Worm (Caenorhabditis elegans) whole organism, L3 larva: Measurements from ENCODE around the gene F10D2.10.

Source experiments
- jun-1 ChIP-seq: fragments of 150-350 bp; optimal IDR thresholded peaks from 2 replicates; lab custom pipeline; 2014; ENCODE audit warnings: missing biosample characterization, missing genetic modification reagents, missing genetic modification characterization
- lin-15B ChIP-seq: fragments of 150-350 bp; optimal IDR thresholded peaks from 2 replicates; lab custom pipeline; 2014; ENCODE audit warnings: missing biosample characterization, missing genetic modification characterization
- mdl-1 ChIP-seq: fragments of 150-350 bp; optimal IDR thresholded peaks from 2 replicates; lab custom pipeline; 2014; ENCODE audit warnings: missing biosample characterization, missing genetic modification characterization

- TF ChIP-seq lin-15B (tag; lab: Kevin White, UChicago) (no peak), jun-1 (tag; lab: Kevin White, UChicago) (no peak), mdl-1 (tag; lab: Kevin White, UChicago) (no peak)
Observed at ce11 chrV:7194818-7195217, 38.8 kb upstream of the F10D2.10 start.
